Fruit fly (Drosophila melanogaster): ENCODE results near the gene CG43391.

Gene CG43391

DNA sequence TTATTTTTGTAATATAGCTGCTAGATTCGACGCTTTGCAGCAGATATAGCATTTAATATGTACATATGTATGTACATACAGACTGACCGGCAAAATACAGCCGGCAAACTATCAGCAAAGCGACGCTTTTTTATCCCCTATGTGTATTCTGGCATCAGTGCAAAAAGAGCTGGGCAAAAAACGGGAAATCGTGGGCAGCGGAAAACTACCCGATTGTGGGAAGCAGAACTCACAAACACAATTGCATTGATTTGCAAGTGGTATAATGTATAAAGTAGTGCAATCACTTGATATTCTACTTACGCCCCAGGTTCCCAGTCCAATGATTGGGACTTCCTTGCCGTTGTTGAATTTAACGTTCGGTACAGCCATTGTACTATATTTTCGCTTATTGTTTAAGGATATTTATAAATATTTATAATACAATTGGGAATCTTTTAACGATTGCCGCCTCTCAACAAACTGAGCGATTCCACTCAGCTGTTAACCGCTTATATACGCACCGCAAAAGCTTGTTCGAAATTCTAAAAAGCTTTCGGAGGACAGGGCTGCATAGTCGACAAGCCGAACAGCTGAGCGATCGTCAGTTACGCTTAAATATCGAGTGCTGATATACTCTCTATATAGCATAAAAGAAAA is 42.5 kb upstream of the CG43391 start (continued):
- TF ChIP-seq CG33557 (GFP tag; optimal IDR thresholded peaks at IDR 0.05) (no peak), CG7928 (GFP tag; optimal IDR thresholded peaks at IDR 0.05) (peak; percentile 94), nmo (GFP tag; optimal IDR thresholded peaks at IDR 0.05) (no peak), CG8765 (GFP tag; IDR thresholded peaks at IDR 0.05) (no peak), yki (optimal IDR thresholded peaks at IDR 0.05) (no peak), br (optimal IDR thresholded peaks at IDR 0.05) (no peak), unc-4 (GFP tag; IDR thresholded peaks at IDR 0.05; ENCODE audit: partially characterized antibody) (peak; percentile 21; the same call in 1 of the 2 replicates), Bgb (GFP tag; IDR thresholded peaks at IDR 0.05; ENCODE audit: partially characterized antibody) (peak; percentile 31; the same call in 1 of the 2 replicates), HmgZ (tag; optimal IDR thresholded peaks at IDR 0.05) (peak; percentile 20), Drgx (GFP tag; IDR thresholded peaks at IDR 0.05) (0 out of 2 replicates have a peak, but pooled peaks have one; percentile 23), HLH4C (GFP tag; IDR thresholded peaks at IDR 0.05; ENCODE audit: partially characterized antibody) (peak; percentile 16; the same call in 1 of the 3 replicates), dpn (GFP tag; optimal IDR thresholded peaks at IDR 0.05) (no peak), chinmo (GFP tag; IDR thresholded peaks at IDR 0.05; ENCODE audit: partially characterized antibody) (peak; percentile 43; the same call in 1 of the 4 replicates), E2f2 (GFP tag; IDR thresholded peaks at IDR 0.05) (peak; percentile 33), pzg (GFP tag; optimal IDR thresholded peaks at IDR 0.05) (peak; percentile 25), B-H2 (GFP tag; optimal IDR thresholded peaks at IDR 0.05) (peak; percentile 15)

DNA sequence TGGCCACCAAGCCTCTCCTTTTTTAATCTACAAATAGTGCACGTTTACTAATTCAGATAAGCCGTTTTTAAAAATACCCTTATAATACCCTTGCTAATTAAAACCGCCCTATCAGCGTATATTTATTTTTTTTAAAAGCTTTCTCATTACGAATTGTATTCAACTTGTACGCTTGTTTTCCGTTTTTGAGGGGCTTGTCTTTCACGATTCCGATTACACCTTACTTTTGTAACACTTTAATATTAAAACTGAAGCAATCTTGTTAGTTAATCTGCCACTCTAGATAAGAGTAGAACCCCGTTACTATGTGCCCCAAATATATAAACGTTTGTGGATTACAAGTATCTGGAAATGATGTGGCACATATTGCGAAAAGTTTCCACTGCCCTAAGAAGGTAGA is 41.9 kb upstream of the CG43391 start:
- no peak for TF ChIP-seq fd3F (GFP tag; optimal IDR thresholded peaks at IDR 0.05)
- no peak for TF ChIP-seq CG18262 (tag; optimal IDR thresholded peaks at IDR 0.05)
- TF ChIP-seq Lim3 (GFP tag; IDR thresholded peaks at IDR 0.05), result no peak
- no peak for TF ChIP-seq Sry-δ (GFP tag; optimal IDR thresholded peaks at IDR 0.05)
- peak; percentile 23 for TF ChIP-seq CG34376 (GFP tag; optimal IDR thresholded peaks at IDR 0.05)
- no peak for TF ChIP-seq NK7.1 (GFP tag; optimal IDR thresholded peaks at IDR 0.05)
- peak in 1 of 2 experiments; percentile 13 for TF ChIP-seq Pdp1 (GFP tag; optimal IDR thresholded peaks at IDR 0.05)
- TF ChIP-seq sens (GFP tag), result peak; percentile 2
- TF ChIP-seq Vsx1 (GFP tag; optimal IDR thresholded peaks at IDR 0.05), result peak; percentile 0
- peak; percentile 44 for TF ChIP-seq sug (tag; optimal IDR thresholded peaks at IDR 0.05)
- no peak for TF ChIP-seq ato (GFP tag; IDR thresholded peaks at IDR 0.05; ENCODE audit: partially characterized antibody)
- TF ChIP-seq oc (tag; optimal IDR thresholded peaks at IDR 0.05), result no peak
- peak; percentile 51 for TF ChIP-seq mirr (GFP tag; optimal IDR thresholded peaks at IDR 0.05)
- TF ChIP-seq onecut (GFP tag; IDR thresholded peaks at IDR 0.05), result no peak
- no peak for TF ChIP-seq Optix (GFP tag; IDR thresholded peaks at IDR 0.05)
- peak; percentile 83 for TF ChIP-seq exex (tag; optimal IDR thresholded peaks at IDR 0.05)
- TF ChIP-seq CG2129 (GFP tag; IDR thresholded peaks at IDR 0.05; ENCODE audit: partially characterized antibody), result no peak
- TF ChIP-seq D19A (tag; optimal IDR thresholded peaks at IDR 0.05), result peak; percentile 41

DNA sequence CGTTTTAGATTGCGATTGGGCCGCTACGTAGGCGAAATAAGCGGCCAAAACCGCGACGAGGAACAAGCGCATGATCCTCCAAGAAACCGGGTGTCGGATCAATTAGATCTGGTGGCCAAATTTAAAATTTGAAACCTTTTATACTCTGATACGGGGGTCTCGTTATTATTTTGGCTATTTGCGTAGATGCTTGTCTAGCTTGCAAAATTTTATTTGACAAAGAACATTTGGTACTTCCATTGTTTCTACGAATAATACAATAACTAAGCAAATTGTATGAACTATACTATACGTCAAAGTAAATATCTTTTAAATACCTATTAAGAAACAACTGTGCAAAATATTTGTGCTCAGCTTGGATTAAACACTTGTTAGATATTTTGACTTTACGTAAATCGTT is 39.2 kb upstream of the CG43391 start, which contains the start of gene Muc68Ca:
Gene Muc68Ca, minus strand, starts transcription at position 101 of the 400 bp plus-strand sequence.
- TF ChIP-seq org-1 (GFP tag; optimal IDR thresholded peaks at IDR 0.05) (no peak), NC2β (GFP tag; optimal IDR thresholded peaks at IDR 0.05) (no peak), CG7271 (tag; optimal IDR thresholded peaks at IDR 0.05) (no peak)
